Worm (Caenorhabditis elegans): Measurements from ENCODE around the gene meg-1.

ce11 chrX:13975314-13975713 is 45.9 kb upstream of the meg-1 start, which contains the start of gene F48F7.5:
- no peak for TF ChIP-seq ets-7 (tag; optimal IDR thresholded peaks at IDR 0.05)
- TF ChIP-seq ceh-13 (GFP tag; optimal IDR thresholded peaks at IDR 0.05): no peak
- TF ChIP-seq ceh-36 (tag; optimal IDR thresholded peaks at IDR 0.05): no peak
- no peak for TF ChIP-seq ama-1 (optimal IDR thresholded peaks at IDR 0.05)
- no peak for TF ChIP-seq hmbx-1 (tag; optimal IDR thresholded peaks at IDR 0.05)
- TF ChIP-seq flt-1 (GFP tag; IDR thresholded peaks at IDR 0.05): no peak
- TF ChIP-seq hmg-4 (GFP tag; optimal IDR thresholded peaks at IDR 0.05): no peak
- no peak for TF ChIP-seq pes-1 (GFP tag; IDR thresholded peaks at IDR 0.05)

Data from whole organism, early embryonic.